Fruit fly (Drosophila melanogaster): ENCODE results near the gene Pgam5.

The Pgam5 gene

DNA sequence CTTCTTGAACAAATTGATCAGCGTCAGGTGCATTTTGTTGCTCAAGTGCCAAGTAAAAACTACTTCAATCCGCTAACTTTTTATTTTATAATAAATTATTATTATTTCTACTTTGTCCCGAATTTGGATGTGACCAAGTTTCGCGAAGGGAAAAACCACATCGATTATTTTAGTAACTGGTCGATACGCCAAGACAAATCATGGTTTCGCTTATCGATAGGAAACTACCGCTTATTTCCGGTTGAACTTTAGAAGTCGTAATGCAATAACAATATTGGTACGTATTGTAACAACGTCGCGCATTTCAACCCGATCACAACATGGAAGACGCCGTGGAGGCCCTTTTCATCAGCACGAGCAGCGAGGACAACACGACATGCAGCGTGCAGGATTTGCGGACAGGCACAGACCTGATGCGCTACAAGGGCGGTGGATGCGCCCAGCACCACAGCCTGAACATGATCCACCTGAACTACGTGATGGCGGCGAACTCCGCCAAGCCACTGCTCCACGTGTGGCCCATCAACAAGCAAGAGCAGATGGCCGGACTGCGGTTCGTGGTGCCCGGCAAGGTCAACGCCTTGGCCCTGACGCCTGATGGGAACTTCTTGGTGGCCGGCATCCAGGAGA, 3.9 kb upstream of the Pgam5 start, which contains the start of the genes CG14817 and CG14805 (continued):
- peak; percentile 12 for TF ChIP-seq slp2 (GFP tag; optimal IDR thresholded peaks at IDR 0.05)
- TF ChIP-seq CG12391 (tag; optimal IDR thresholded peaks at IDR 0.05): peak; percentile 76
- no peak for TF ChIP-seq CG42726 (GFP tag; IDR thresholded peaks at IDR 0.05; ENCODE audit: partially characterized antibody)
- no peak for TF ChIP-seq pan (optimal IDR thresholded peaks at IDR 0.05)
- peak in 1 of 2 experiments; percentile 56 for TF ChIP-seq pan (GFP tag; optimal IDR thresholded peaks at IDR 0.05 in 1 of 2, IDR thresholded peaks at IDR 0.05 in 1 of 2)
- TF ChIP-seq CG11085 (GFP tag; IDR thresholded peaks at IDR 0.05): peak; percentile 20; the same call in 1 of the 2 replicates
- no peak for TF ChIP-seq Hmx (GFP tag; optimal IDR thresholded peaks at IDR 0.05)
- TF ChIP-seq CG3065 (GFP tag; optimal IDR thresholded peaks at IDR 0.05): no peak
- peak; percentile 48; the same call in 1 of the 3 replicates for TF ChIP-seq tgo (GFP tag; IDR thresholded peaks at IDR 0.05)
- 0 out of 2 replicates have a peak, but pooled peaks have one; percentile 33 for TF ChIP-seq HLH3B (GFP tag; IDR thresholded peaks at IDR 0.05)
- no peak for TF ChIP-seq Aef1 (GFP tag; IDR thresholded peaks at IDR 0.05)
- TF ChIP-seq tin (GFP tag; optimal IDR thresholded peaks at IDR 0.05): peak; percentile 24
- peak; percentile 79 for TF ChIP-seq gcm (GFP tag; optimal IDR thresholded peaks at IDR 0.05)
- TF ChIP-seq Dfd (GFP tag; optimal IDR thresholded peaks at IDR 0.05): no peak
- no peak for TF ChIP-seq bowl (GFP tag; IDR thresholded peaks at IDR 0.05)
- TF ChIP-seq Dll (GFP tag; IDR thresholded peaks at IDR 0.05; ENCODE audit: partially characterized antibody): peak; percentile 55; the same call in 2 of the 4 replicates
- peak; percentile 66; the same call in 1 of the 2 replicates for TF ChIP-seq unc-4 (GFP tag; IDR thresholded peaks at IDR 0.05; ENCODE audit: partially characterized antibody)
- TF ChIP-seq gro (GFP tag; optimal IDR thresholded peaks at IDR 0.05): no peak
- TF ChIP-seq CG11695 (GFP tag; IDR thresholded peaks at IDR 0.05): peak; percentile 55; the same call in 1 of the 3 replicates
- peak in 1 of 2 experiments; percentile 96 for TF ChIP-seq Hr78 (GFP tag; optimal IDR thresholded peaks at IDR 0.05)
- TF ChIP-seq tup (GFP tag; optimal IDR thresholded peaks at IDR 0.05): no peak
- no peak for TF ChIP-seq lov (optimal IDR thresholded peaks at IDR 0.05)
- TF ChIP-seq lov (GFP tag; IDR thresholded peaks at IDR 0.05): peak; percentile 71; the same call in 1 of the 3 replicates
- no peak for TF ChIP-seq dati (GFP tag; IDR thresholded peaks at IDR 0.05)
- no peak for TF ChIP-seq Chrac-16 (GFP tag; optimal IDR thresholded peaks at IDR 0.05)
- peak; percentile 72 for TF ChIP-seq CG9797 (GFP tag; optimal IDR thresholded peaks at IDR 0.05)
- no peak for TF ChIP-seq H15 (GFP tag; IDR thresholded peaks at IDR 0.05)
- no peak for TF ChIP-seq CG3163 (GFP tag; optimal IDR thresholded peaks at IDR 0.05)
- no peak for TF ChIP-seq Taf1 (GFP tag; IDR thresholded peaks at IDR 0.05)
- TF ChIP-seq CG6765 (GFP tag; optimal IDR thresholded peaks at IDR 0.05): peak; percentile 93
- no peak for TF ChIP-seq Antp (GFP tag; optimal IDR thresholded peaks at IDR 0.05)
- peak; percentile 94 for TF ChIP-seq CG34376 (GFP tag; optimal IDR thresholded peaks at IDR 0.05)
- TF ChIP-seq Drgx (GFP tag; IDR thresholded peaks at IDR 0.05): no peak
- peak; percentile 11 to 26 for TF ChIP-seq dpn (GFP tag; optimal IDR thresholded peaks at IDR 0.05)
- TF ChIP-seq hb (GFP tag; IDR thresholded peaks at IDR 0.05; ENCODE audit: partially characterized antibody): no peak
- peak; percentile 68; the same call in 1 of the 2 replicates for TF ChIP-seq NFAT (GFP tag; IDR thresholded peaks at IDR 0.05)
- peak; percentile 91 for TF ChIP-seq ci (GFP tag; IDR thresholded peaks at IDR 0.05)
- peak; percentile 67 for TF ChIP-seq vvl (GFP tag; IDR thresholded peaks at IDR 0.05)
- TF ChIP-seq slbo (GFP tag; IDR thresholded peaks at IDR 0.05): 0 out of 2 replicates have a peak, but pooled peaks have one; percentile 38
- TF ChIP-seq unpg (GFP tag; optimal IDR thresholded peaks at IDR 0.05): peak; percentile 80
- TF ChIP-seq HLH54F (GFP tag; optimal IDR thresholded peaks at IDR 0.05): no peak
- TF ChIP-seq gce (GFP tag; IDR thresholded peaks at IDR 0.05): peak; percentile 66; the same call in 2 of the 3 replicates
- peak; percentile 45; the same call in 2 of the 3 replicates for TF ChIP-seq HLH4C (GFP tag; IDR thresholded peaks at IDR 0.05; ENCODE audit: partially characterized antibody)
- TF ChIP-seq Lpt (GFP tag; optimal IDR thresholded peaks at IDR 0.05): no peak
- peak; percentile 23 for TF ChIP-seq CG10654 (GFP tag; optimal IDR thresholded peaks at IDR 0.05)
- peak; percentile 72 for TF ChIP-seq CG10209 (GFP tag; optimal IDR thresholded peaks at IDR 0.05)
- TF ChIP-seq tap (tag; optimal IDR thresholded peaks at IDR 0.05): peak; percentile 69
- TF ChIP-seq Tbp (GFP tag; optimal IDR thresholded peaks at IDR 0.05): no peak
- TF ChIP-seq CG17829 (tag; optimal IDR thresholded peaks at IDR 0.05): peak; percentile 66
- TF ChIP-seq CG4282 (GFP tag; optimal IDR thresholded peaks at IDR 0.05): no peak

Measured in whole organism, embryonic.